Worm (Caenorhabditis elegans): Measurements from ENCODE around the gene R10D12.7.

- TF ChIP-seq unc-130 (tag; optimal IDR thresholded peaks at IDR 0.05) = no peak
- TF ChIP-seq C34B4.2 (tag; optimal IDR thresholded peaks at IDR 0.05) = no peak
- no peak for TF ChIP-seq zag-1 (tag; optimal IDR thresholded peaks at IDR 0.05)
- no peak for TF ChIP-seq rnt-1 (tag; optimal IDR thresholded peaks at IDR 0.05)
- TF ChIP-seq lsy-2 (tag; optimal IDR thresholded peaks at IDR 0.05) = no peak
- no peak for TF ChIP-seq egl-27 (tag; optimal IDR thresholded peaks at IDR 0.05)
- no peak for TF ChIP-seq ces-1 (GFP tag; optimal IDR thresholded peaks at IDR 0.05)
- TF ChIP-seq ama-1 (optimal IDR thresholded peaks at IDR 0.05) = no peak
Measured at ce11 chrV:13931952-13932351, 17.9 kb upstream of the R10D12.7 start.

Measured in whole organism, L1 larva.